Worm (Caenorhabditis elegans) whole organism, young adult: ENCODE data around the gene F59A6.3.

Experiments used
- B0035.1 ChIP-seq: sonication (generic microtip); optimal IDR thresholded peaks from 2 replicates; lab custom pipeline; 2016; ENCODE audit warnings: missing genetic modification characterization, mild to moderate bottlenecking, missing compliant biosample characterization, missing genotype, missing genetic modification reagents
- B0261.1 ChIP-seq: sonication (generic microtip); optimal IDR thresholded peaks from 2 replicates; lab custom pipeline; 2016; ENCODE audit warnings: mild to moderate bottlenecking, missing genetic modification characterization, moderate library complexity, missing compliant biosample characterization
- F57A8.1 ChIP-seq: fragments of 200-800 bp; sonication (Bioruptor generic); optimal IDR thresholded peaks from 2 replicates; lab custom pipeline; 2018; ENCODE audit warnings: mild to moderate bottlenecking, missing genetic modification characterization, moderate library complexity, missing compliant biosample characterization
- K11D2.4 ChIP-seq: fragments of 200-800 bp; sonication (Bioruptor generic); IDR thresholded peaks from 2 replicates; pipeline ENCODE4 v1.3.6; 2022; ENCODE audit warnings: missing genetic modification reagents, missing genetic modification characterization, missing compliant biosample characterization
- T26A5.8 ChIP-seq: sonication (generic microtip); optimal IDR thresholded peaks from 2 replicates; lab custom pipeline; 2016; ENCODE audit warnings: missing genetic modification characterization, missing compliant biosample characterization
- ama-1 ChIP-seq, 3 experiments: fragments of 150-350 bp in 1 of 3; sonication (generic microtip) in 2 of 3; optimal IDR thresholded peaks; 2 replicates each; lab custom pipeline; 2014 to 2018; ENCODE audit warnings: missing biosample characterization in 2 of 3, missing genetic modification characterization in 2 of 3, missing genetic modification reagents in 2 of 3
- atf-7 ChIP-seq: sonication (generic microtip); optimal IDR thresholded peaks from 2 replicates; lab custom pipeline; 2017; ENCODE audit warnings: mild to moderate bottlenecking, missing genetic modification characterization, missing compliant biosample characterization
- attf-3 ChIP-seq: fragments of 200-800 bp; sonication (Bioruptor generic); conservative IDR thresholded peaks from 2 replicates; pipeline ENCODE4 v1.3.6; 2022; ENCODE audit warnings: missing genetic modification reagents, missing genetic modification characterization, missing compliant biosample characterization
- ceh-27 ChIP-seq: fragments of 200-800 bp; sonication (Bioruptor generic); optimal IDR thresholded peaks from 2 replicates; lab custom pipeline; 2018; ENCODE audit warnings: mild to moderate bottlenecking, missing genetic modification characterization, moderate library complexity, missing compliant biosample characterization
- ceh-40 ChIP-seq: fragments of 200-800 bp; sonication (Bioruptor generic); IDR thresholded peaks from 2 replicates; pipeline ENCODE4 v1.3.6; 2022; ENCODE audit warnings: missing genetic modification characterization, missing compliant biosample characterization
- ceh-79 ChIP-seq: sonication (generic microtip); optimal IDR thresholded peaks from 2 replicates; lab custom pipeline; 2017; ENCODE audit warnings: mild to moderate bottlenecking, missing genetic modification characterization, missing compliant biosample characterization
- dpff-1 ChIP-seq: sonication (generic microtip); optimal IDR thresholded peaks from 2 replicates; lab custom pipeline; 2017; ENCODE audit warnings: mild to moderate bottlenecking, missing genetic modification characterization, missing compliant biosample characterization
- egl-44 ChIP-seq: fragments of 200-800 bp; sonication (Bioruptor generic); IDR thresholded peaks from 2 replicates; pipeline ENCODE4 v1.3.6; 2022; ENCODE audit warnings: missing genetic modification reagents, missing genetic modification characterization, missing compliant biosample characterization
- fkh-3 ChIP-seq: sonication (generic microtip); optimal IDR thresholded peaks from 2 replicates; lab custom pipeline; 2016; ENCODE audit warnings: mild to moderate bottlenecking, missing genetic modification characterization, missing compliant biosample characterization
- gei-17 ChIP-seq: fragments of 200-800 bp; sonication (Bioruptor generic); optimal IDR thresholded peaks from 2 replicates; lab custom pipeline; 2018; ENCODE audit warnings: mild to moderate bottlenecking, missing genetic modification characterization, missing compliant biosample characterization
- hlh-26 ChIP-seq: fragments of 200-800 bp; sonication (Bioruptor generic); conservative IDR thresholded peaks from 2 replicates; pipeline ENCODE4 v1.3.6; 2022; ENCODE audit warnings: missing genetic modification reagents, missing genetic modification characterization, missing compliant biosample characterization
- let-526 ChIP-seq: fragments of 200-800 bp; sonication (Bioruptor generic); IDR thresholded peaks from 2 replicates; pipeline ENCODE4 v1.3.6; 2022; ENCODE audit warnings: missing genetic modification reagents, missing genetic modification characterization, missing compliant biosample characterization
- let-607 ChIP-seq, 2 experiments: fragments of 200-800 bp in 1 of 2; sonication (Bioruptor generic) in 1 of 2; sonication (generic microtip) in 1 of 2; optimal IDR thresholded peaks; 2 replicates each; lab custom pipeline; 2016 to 2018; ENCODE audit warnings: mild to moderate bottlenecking in 2 of 2, missing compliant biosample characterization in 2 of 2, missing genetic modification characterization in 2 of 2, moderate library complexity in 2 of 2, missing genotype in 1 of 2
- lin-26 ChIP-seq: fragments of 200-800 bp; sonication (Bioruptor generic); IDR thresholded peaks from 2 replicates; pipeline ENCODE4 v1.3.6; 2022; ENCODE audit warnings: missing genetic modification reagents, missing genetic modification characterization, missing compliant biosample characterization
- nfya-1 ChIP-seq: sonication (generic microtip); optimal IDR thresholded peaks from 2 replicates; lab custom pipeline; 2017; ENCODE audit warnings: antibody characterized with exemption, missing compliant biosample characterization, missing genetic modification characterization, borderline replicate concordance; ENCODE audit not compliant: insufficient read depth
- nhr-120 ChIP-seq: fragments of 200-800 bp; sonication (Bioruptor generic); IDR thresholded peaks from 2 replicates; pipeline ENCODE4 v1.3.6; 2022; ENCODE audit warnings: missing genetic modification characterization, missing compliant biosample characterization
- nhr-80 ChIP-seq: sonication (generic microtip); optimal IDR thresholded peaks from 2 replicates; lab custom pipeline; 2016; ENCODE audit warnings: missing genetic modification characterization, missing compliant biosample characterization
- pha-4 ChIP-seq: fragments of 150-350 bp; sonication (generic microtip); optimal IDR thresholded peaks from 2 replicates; lab custom pipeline; 2014; ENCODE audit warnings: missing biosample characterization, missing genetic modification reagents, missing genetic modification characterization
- rcor-1 ChIP-seq: fragments of 200-800 bp; sonication (Bioruptor generic); IDR thresholded peaks from 2 replicates; pipeline ENCODE4 v1.3.6; 2022; ENCODE audit warnings: missing genetic modification reagents, missing genetic modification characterization, missing compliant biosample characterization
- sdz-38 ChIP-seq: sonication (generic microtip); optimal IDR thresholded peaks from 2 replicates; lab custom pipeline; 2016; ENCODE audit warnings: missing genotype, missing genetic modification characterization, missing compliant biosample characterization
- somi-1 ChIP-seq: fragments of 200-800 bp; sonication (Bioruptor generic); optimal IDR thresholded peaks from 2 replicates; lab custom pipeline; 2018; ENCODE audit warnings: mild to moderate bottlenecking, missing genetic modification characterization, missing compliant biosample characterization
- tbp1 ChIP-seq: fragments of 200-800 bp; sonication (Bioruptor generic); optimal IDR thresholded peaks from 2 replicates; lab custom pipeline; 2018; ENCODE audit warnings: mild to moderate bottlenecking, missing genetic modification characterization, missing compliant biosample characterization
- zim-3 ChIP-seq: sonication (generic microtip); optimal IDR thresholded peaks from 2 replicates; lab custom pipeline; 2017; ENCODE audit warnings: mild to moderate bottlenecking, missing genetic modification characterization, moderate library complexity, missing compliant biosample characterization
- ztf-18 ChIP-seq: sonication (generic microtip); optimal IDR thresholded peaks from 2 replicates; lab custom pipeline; 2016; ENCODE audit warnings: missing genotype, mild to moderate bottlenecking, missing genetic modification characterization, missing compliant biosample characterization
- ztf-22 ChIP-seq: fragments of 200-800 bp; sonication (Bioruptor generic); optimal IDR thresholded peaks from 2 replicates; lab custom pipeline; 2018; ENCODE audit warnings: mild to moderate bottlenecking, missing genetic modification characterization, moderate library complexity, missing compliant biosample characterization
- ztf-25 ChIP-seq: fragments of 200-800 bp; sonication (Bioruptor generic); IDR thresholded peaks from 2 replicates; pipeline ENCODE4 v1.3.6; 2022; ENCODE audit warnings: missing genetic modification reagents, missing genetic modification characterization, missing compliant biosample characterization

F59A6.3 gene

ce11 chrII:4967636-4968035, 40.5 kb upstream of the F59A6.3 start:
- TF ChIP-seq dpff-1 (tag; lab: Kevin White, UChicago) (no peak), nhr-120 (GFP tag; lab: Robert Waterston, UW) (no peak), nhr-80 (tag; lab: Kevin White, UChicago) (peak; percentile 81), tbp1 (GFP tag; lab: Kevin White, UChicago) (no peak)
- TF ChIP-seq, all 124 proteins: peak for 1

ce11 chrII:4968863-4969262, 39.3 kb upstream of the F59A6.3 start, which contains the start of gene shc-2:
Gene shc-2, plus strand, starts transcription at chrII:4969163.
- TF ChIP-seq let-526 (GFP tag; lab: Robert Waterston, UW) (no peak), F57A8.1 (GFP tag; lab: Kevin White, UChicago) (no peak), fkh-3 (no peak), ceh-27 (GFP tag; lab: Kevin White, UChicago) (no peak)
- TF ChIP-seq, all 124 proteins: peak for 0

ce11 chrII:4974448-4974951, 33.6 kb upstream of the F59A6.3 start:
- no peak for TF ChIP-seq dpff-1 (tag; lab: Kevin White, UChicago)

- TF ChIP-seq ztf-22 (GFP tag; lab: Kevin White, UChicago) (no peak), ceh-79 (tag; lab: Kevin White, UChicago) (no peak), hlh-26 (GFP tag; lab: Robert Waterston, UW) (no peak), pha-4 (tag; lab: Kevin White, UChicago) (no peak), T26A5.8 (tag; lab: Kevin White, UChicago) (no peak), B0035.1 (tag; lab: Kevin White, UChicago) (no peak), lin-26 (GFP tag; lab: Robert Waterston, UW) (no peak), B0261.1 (no peak), atf-7 (tag; lab: Kevin White, UChicago) (no peak), zim-3 (no peak)
Measured at ce11 chrII:4975311-4975710, 32.8 kb upstream of the F59A6.3 start.

- TF ChIP-seq ztf-22 (GFP tag; lab: Kevin White, UChicago) (no peak), ztf-25 (GFP tag; lab: Robert Waterston, UW) (no peak), ztf-18 (tag; lab: Kevin White, UChicago) (no peak)
Measured at ce11 chrII:4981682-4982404, 26.3 kb upstream of the F59A6.3 start.

ce11 chrII:4984151-4984550, 24.0 kb upstream of the F59A6.3 start:
- TF ChIP-seq ceh-40 (GFP tag; lab: Robert Waterston, UW) (no peak), let-526 (GFP tag; lab: Robert Waterston, UW) (no peak), hlh-26 (GFP tag; lab: Robert Waterston, UW) (no peak), fkh-3 (no peak), sdz-38 (tag; lab: Kevin White, UChicago) (no peak), attf-3 (no peak)

ce11 chrII:4985961-4986503, 22.1 kb upstream of the F59A6.3 start:
- TF ChIP-seq egl-44 (GFP tag; lab: Robert Waterston, UW) (no peak), somi-1 (GFP tag; lab: Kevin White, UChicago) (no peak), nfya-1 (tag; lab: Kevin White, UChicago) (no peak), ztf-25 (GFP tag; lab: Robert Waterston, UW) (no peak), K11D2.4 (GFP tag; lab: Robert Waterston, UW) (no peak), ceh-79 (tag; lab: Kevin White, UChicago) (no peak), zim-3 (no peak), rcor-1 (GFP tag; lab: Robert Waterston, UW) (no peak), lin-26 (GFP tag; lab: Robert Waterston, UW) (no peak), ama-1 (optimal IDR thresholded peaks at IDR 0.05; lab: Kevin White, UChicago) (no peak), ama-1 (GFP tag; optimal IDR thresholded peaks at IDR 0.05; lab: Kevin White, UChicago) (no peak), gei-17 (GFP tag; lab: Kevin White, UChicago) (no peak), let-607 (tag; optimal IDR thresholded peaks at IDR 0.05; lab: Kevin White, UChicago) (no peak), dpff-1 (tag; lab: Kevin White, UChicago) (no peak)
